Fruit fly (Drosophila melanogaster): ENCODE results near the gene Cyp6d5.

dm6 chr3R:13983272-13984032, 45.6 kb upstream of the Cyp6d5 start:
- TF ChIP-seq CG33017 (tag; optimal IDR thresholded peaks at IDR 0.05) (peak; percentile 91), CG7045 (GFP tag; optimal IDR thresholded peaks at IDR 0.05) (peak; percentile 91)

All from whole organism, adult.